ENCODE assay signal across 5 worm cellular contexts in the genomic region with DNA sequence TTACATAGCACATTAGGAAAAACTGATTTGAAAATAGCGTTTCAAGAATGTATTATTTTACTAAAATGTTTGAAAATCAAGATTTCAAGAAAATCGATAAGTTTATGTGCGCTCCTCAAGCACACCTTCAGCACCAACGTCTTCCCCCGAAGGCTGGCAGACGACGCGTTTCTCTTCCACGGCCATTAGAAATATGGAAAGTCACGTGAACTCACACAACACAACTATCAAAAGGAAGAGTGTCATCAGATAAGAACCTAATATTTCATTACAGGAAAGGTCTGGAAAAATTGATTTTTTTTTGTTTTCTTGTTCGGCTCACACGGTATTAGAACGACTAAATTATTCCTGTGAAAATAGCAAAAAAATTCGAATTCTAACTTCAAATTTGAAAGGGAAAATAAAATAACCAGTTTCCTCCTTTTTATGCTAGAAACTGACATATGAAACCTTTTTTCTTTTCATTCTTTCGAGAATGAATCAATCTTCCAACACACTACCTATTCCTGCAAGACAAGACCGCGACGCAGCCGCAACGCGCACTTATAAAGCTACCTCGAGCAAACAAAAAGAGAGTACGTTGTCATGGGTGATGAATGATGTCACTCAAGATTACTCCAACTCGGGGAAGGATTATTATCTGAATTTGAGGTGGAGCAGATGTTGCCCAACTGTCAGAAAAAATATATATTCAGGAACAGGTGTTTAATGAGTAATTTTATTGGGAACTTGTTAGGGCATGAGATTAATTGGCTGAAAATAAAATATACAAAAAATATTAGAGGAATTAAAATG.
A peak's percentile ranks its signal among the peaks of the same experiment; 100 is the strongest.
TF ChIP-seq lines count a peak whose summit lies in the region.

No protein-coding gene starts in this region.

TF ChIP-seq in whole organism, L1 larva, 84 proteins besides CTCF, POLR2A, EP300 and RAD21 (continues in another document):
- TF ChIP-seq efl-3 (GFP tag; optimal IDR thresholded peaks at IDR 0.05; lab: Kevin White, UChicago) (no peak), nhr-12 (tag; optimal IDR thresholded peaks at IDR 0.05; lab: Kevin White, UChicago) (no peak), ztf-11 (tag; optimal IDR thresholded peaks at IDR 0.05; lab: Kevin White, UChicago) (peak in 1 of 2 experiments; percentile 50), fkh-4 (tag; optimal IDR thresholded peaks at IDR 0.05; lab: Kevin White, UChicago; ENCODE audit: borderline replicate concordance) (no peak), nhr-28 (tag; optimal IDR thresholded peaks at IDR 0.05; lab: Kevin White, UChicago) (no peak), sox-4 (tag; optimal IDR thresholded peaks at IDR 0.05; lab: Kevin White, UChicago) (peak; percentile 14), C04F5.9 (tag; optimal IDR thresholded peaks at IDR 0.05; lab: Kevin White, UChicago) (no peak), Y116A8C.19 (tag; optimal IDR thresholded peaks at IDR 0.05; lab: Kevin White, UChicago; ENCODE audit: borderline replicate concordance) (no peak), nhr-90 (tag; optimal IDR thresholded peaks at IDR 0.05; lab: Kevin White, UChicago; ENCODE audit: poor library complexity) (peak; percentile 8), fkh-10 (GFP tag; optimal IDR thresholded peaks at IDR 0.05; lab: Kevin White, UChicago) (no peak), ztf-4 (tag; optimal IDR thresholded peaks at IDR 0.05; lab: Kevin White, UChicago) (no peak), nhr-11 (tag; optimal IDR thresholded peaks at IDR 0.05; lab: Kevin White, UChicago) (no peak), dsc-1 (tag; optimal IDR thresholded peaks at IDR 0.05; lab: Kevin White, UChicago) (peak; percentile 50), unc-30 (tag; optimal IDR thresholded peaks at IDR 0.05; lab: Kevin White, UChicago) (no peak), nhr-84 (tag; optimal IDR thresholded peaks at IDR 0.05; lab: Kevin White, UChicago) (no peak), tlp-1 (tag; optimal IDR thresholded peaks at IDR 0.05; lab: Kevin White, UChicago) (no peak)

TF ChIP-seq in whole organism, L3 larva, 47 proteins besides CTCF, POLR2A, EP300 and RAD21:
- TF ChIP-seq jun-1 (tag; optimal IDR thresholded peaks at IDR 0.05; lab: Kevin White, UChicago) (peak; percentile 7), eor-1 (tag; optimal IDR thresholded peaks at IDR 0.05; lab: Kevin White, UChicago) (no peak), snpc-4 (tag; optimal IDR thresholded peaks at IDR 0.05; lab: Kevin White, UChicago) (peak; percentile 8), nhr-43 (tag; optimal IDR thresholded peaks at IDR 0.05; lab: Kevin White, UChicago; ENCODE audit: poor library complexity, severe bottlenecking) (no peak), hmg-11 (tag; optimal IDR thresholded peaks at IDR 0.05; lab: Kevin White, UChicago) (peak; percentile 32), nfya-1 (tag; optimal IDR thresholded peaks at IDR 0.05; lab: Kevin White, UChicago; ENCODE audit: insufficient read depth) (peak; percentile 37), mdl-1 (tag; optimal IDR thresholded peaks at IDR 0.05; lab: Kevin White, UChicago) (no peak), nhr-23 (tag; optimal IDR thresholded peaks at IDR 0.05; lab: Kevin White, UChicago) (no peak), nhr-76 (tag; optimal IDR thresholded peaks at IDR 0.05; lab: Kevin White, UChicago) (no peak), pha-4 (tag; optimal IDR thresholded peaks at IDR 0.05; lab: Kevin White, UChicago) (peak; percentile 41), pqm-1 (tag; optimal IDR thresholded peaks at IDR 0.05; lab: Kevin White, UChicago) (peak; percentile 22), ceh-28 (tag; optimal IDR thresholded peaks at IDR 0.05; lab: Kevin White, UChicago) (peak; percentile 3), elt-2 (tag; optimal IDR thresholded peaks at IDR 0.05; lab: Kevin White, UChicago) (peak; percentile 73), lin-39 (tag; optimal IDR thresholded peaks at IDR 0.05; lab: Kevin White, UChicago) (peak; percentile 39)

TF ChIP-seq in whole organism, early embryonic, 17 proteins besides CTCF, POLR2A, EP300 and RAD21:
- TF ChIP-seq aly-1 (tag; optimal IDR thresholded peaks at IDR 0.05; lab: Kevin White, UChicago), result no peak
- peak; percentile 5 for TF ChIP-seq ceh-36 (tag; optimal IDR thresholded peaks at IDR 0.05; lab: Kevin White, UChicago)
- TF ChIP-seq B0310.2 (tag; optimal IDR thresholded peaks at IDR 0.05; lab: Kevin White, UChicago), result no peak

TF ChIP-seq in whole organism, midembryonic, 9 proteins besides CTCF, POLR2A, EP300 and RAD21:
- no peak for TF ChIP-seq ztf-29 (GFP tag; IDR thresholded peaks at IDR 0.05; lab: Robert Waterston, UW)
- peak; percentile 17 for TF ChIP-seq cog-1 (tag; optimal IDR thresholded peaks at IDR 0.05; lab: Kevin White, UChicago)

TF ChIP-seq in whole organism, young adult, 124 proteins besides CTCF, POLR2A, EP300 and RAD21:
- TF ChIP-seq hsf-1 (GFP tag; IDR thresholded peaks at IDR 0.05; lab: Robert Waterston, UW) (0 out of 2 replicates have a peak, but pooled peaks have one; percentile 11), ceh-27 (GFP tag; optimal IDR thresholded peaks at IDR 0.05; lab: Kevin White, UChicago) (no peak), lin-40 (tag; optimal IDR thresholded peaks at IDR 0.05; lab: Kevin White, UChicago) (peak; percentile 9), nhr-80 (tag; optimal IDR thresholded peaks at IDR 0.05; lab: Kevin White, UChicago) (peak; percentile 67), lag-1 (GFP tag; IDR thresholded peaks at IDR 0.05; lab: Robert Waterston, UW) (no peak), K12H6.12 (tag; optimal IDR thresholded peaks at IDR 0.05; lab: Kevin White, UChicago) (no peak), mxl-1 (tag; optimal IDR thresholded peaks at IDR 0.05; lab: Kevin White, UChicago) (no peak), F55B11.4 (tag; optimal IDR thresholded peaks at IDR 0.05; lab: Kevin White, UChicago; ENCODE audit: borderline replicate concordance, insufficient read depth) (no peak), madf-3 (GFP tag; IDR thresholded peaks at IDR 0.05; lab: Robert Waterston, UW) (peak; percentile 78; the same call in 1 of the 2 replicates), sdz-38 (tag; optimal IDR thresholded peaks at IDR 0.05; lab: Kevin White, UChicago) (no peak), unc-62 (GFP tag; optimal IDR thresholded peaks at IDR 0.05; lab: Kevin White, UChicago) (peak; percentile 29), lir-1 (GFP tag; conservative IDR thresholded peaks at IDR 0.05; lab: Robert Waterston, UW) (no peak), F10E7.11 (tag; optimal IDR thresholded peaks at IDR 0.05; lab: Kevin White, UChicago) (no peak)

Comparison
In these comparisons a context has a peak if more than half of its experiments do, and no peak if none do; other contexts are left out.
1. Of the 8 proteins assayed by ChIP-seq in both whole organism, young adult and whole organism, L1 larva: peak only in whole organism, young adult: unc-62; only in whole organism, L1 larva: nhr-90; in both: none; in neither: 3; mixed calls (peak in some experiments, not most) for 3.